Worm (Caenorhabditis elegans) whole organism, early embryonic: ENCODE measurements around the gene lin-14.

Experiments used
- B0310.2 ChIP-seq: sonication (generic microtip); optimal IDR thresholded peaks from 2 replicates; lab custom pipeline; 2016; ENCODE audit warnings: mild to moderate bottlenecking, missing genetic modification characterization, missing compliant biosample characterization
- ama-1 ChIP-seq: fragments of 150-350 bp; optimal IDR thresholded peaks from 2 replicates; lab custom pipeline; 2014
- ceh-13 ChIP-seq: fragments of 200-800 bp; sonication (Bioruptor generic); optimal IDR thresholded peaks from 2 replicates; lab custom pipeline; 2018; ENCODE audit warnings: mild to moderate bottlenecking, missing genetic modification characterization, missing compliant biosample characterization
- ceh-36 ChIP-seq: sonication (generic microtip); optimal IDR thresholded peaks from 2 replicates; lab custom pipeline; 2016; ENCODE audit warnings: missing genetic modification characterization, inconsistent platforms, missing compliant biosample characterization
- ets-7 ChIP-seq: sonication (generic microtip); optimal IDR thresholded peaks from 2 replicates; lab custom pipeline; 2016; ENCODE audit warnings: missing genotype, missing genetic modification characterization, missing compliant biosample characterization
- flt-1 ChIP-seq: fragments of 200-800 bp; sonication (Bioruptor generic); IDR thresholded peaks from 2 replicates; pipeline ENCODE4 v1.3.6; 2022; ENCODE audit warnings: missing genetic modification characterization, missing compliant biosample characterization
- hmbx-1 ChIP-seq: sonication (generic microtip); optimal IDR thresholded peaks from 2 replicates; lab custom pipeline; 2016; ENCODE audit warnings: mild to moderate bottlenecking, missing genetic modification characterization, missing compliant biosample characterization
- hmg-4 ChIP-seq: fragments of 200-800 bp; sonication (Bioruptor generic); optimal IDR thresholded peaks from 2 replicates; lab custom pipeline; 2018; ENCODE audit warnings: mild to moderate bottlenecking, missing genetic modification characterization, missing compliant biosample characterization
- pes-1 ChIP-seq: fragments of 200-800 bp; sonication (Bioruptor generic); IDR thresholded peaks from 2 replicates; pipeline ENCODE4 v1.3.6; 2022; ENCODE audit warnings: missing genetic modification reagents, missing genetic modification characterization, missing compliant biosample characterization
- scrt-1 ChIP-seq: fragments of 200-800 bp; sonication (Bioruptor generic); IDR thresholded peaks from 2 replicates; pipeline ENCODE4 v1.3.6; 2022; ENCODE audit warnings: missing genetic modification characterization, missing compliant biosample characterization
- sea-1 ChIP-seq: fragments of 200-800 bp; sonication (Bioruptor generic); conservative IDR thresholded peaks from 2 replicates; pipeline ENCODE4 v1.3.6; 2022; ENCODE audit warnings: missing genetic modification characterization, missing compliant biosample characterization
- tbx-11 ChIP-seq: fragments of 200-800 bp; sonication (Bioruptor generic); IDR thresholded peaks from 2 replicates; pipeline ENCODE4 v1.3.6; 2022; ENCODE audit warnings: missing genetic modification characterization, missing compliant biosample characterization
- tbx-37 ChIP-seq: fragments of 200-800 bp; sonication (Bioruptor generic); conservative IDR thresholded peaks from 2 replicates; pipeline ENCODE4 v1.3.6; 2022; ENCODE audit warnings: missing genetic modification reagents, missing genetic modification characterization, missing compliant biosample characterization
- tra-4 ChIP-seq: sonication (generic microtip); optimal IDR thresholded peaks from 2 replicates; lab custom pipeline; 2017; ENCODE audit warnings: missing genetic modification characterization, missing compliant biosample characterization

DNA sequence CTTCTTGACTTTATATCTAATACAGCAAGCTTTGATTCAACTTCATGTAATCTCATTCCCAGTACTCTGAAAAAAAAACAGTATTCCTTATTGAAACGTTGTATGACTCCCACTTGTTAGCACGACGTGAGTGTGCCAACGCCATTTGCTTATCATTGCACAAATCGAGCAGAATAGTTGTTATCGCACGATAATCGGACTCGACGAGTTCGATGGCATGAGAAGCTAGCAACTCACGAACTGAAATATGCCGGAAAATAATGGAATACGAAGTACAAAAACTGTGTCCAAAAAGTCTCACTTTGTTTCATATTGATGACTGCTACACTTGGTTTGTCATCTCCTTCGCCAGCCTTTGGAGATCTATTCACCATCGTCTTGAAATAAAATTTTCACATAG is 44.2 kb downstream of the lin-14 start:
- TF ChIP-seq tra-4 (tag; lab: Kevin White, UChicago): no peak
- TF ChIP-seq ama-1 (lab: Kevin White, UChicago): no peak
- no peak for TF ChIP-seq ets-7 (tag; lab: Kevin White, UChicago)
- no peak for TF ChIP-seq ceh-13 (GFP tag; lab: Kevin White, UChicago)
- no peak for TF ChIP-seq scrt-1
- TF ChIP-seq hmbx-1: no peak
- TF ChIP-seq hmg-4 (GFP tag; lab: Kevin White, UChicago): no peak
- TF ChIP-seq tbx-11 (GFP tag; lab: Robert Waterston, UW): no peak
- no peak for TF ChIP-seq tbx-37 (GFP tag; lab: Robert Waterston, UW)
- TF ChIP-seq pes-1 (GFP tag; lab: Robert Waterston, UW): no peak
- no peak for TF ChIP-seq ceh-36 (tag; lab: Kevin White, UChicago)
- TF ChIP-seq B0310.2 (tag; lab: Kevin White, UChicago): no peak
- TF ChIP-seq sea-1: no peak
- TF ChIP-seq flt-1 (GFP tag; lab: Robert Waterston, UW): no peak
